Worm (Caenorhabditis elegans) whole organism, mixed stage, embryonic: ENCODE data around the gene K08F4.5.

Experiments used
- lin-13 ChIP-seq: fragments of 150-350 bp; optimal IDR thresholded peaks from 2 replicates; lab custom pipeline; 2014; ENCODE audit warnings: missing biosample characterization, missing genetic modification characterization
- mep-1 ChIP-seq: fragments of 150-350 bp; optimal IDR thresholded peaks from 2 replicates; lab custom pipeline; 2017; ENCODE audit warnings: missing biosample characterization, missing genetic modification reagents, missing genetic modification characterization, inconsistent platforms
- unc-120 ChIP-seq: sonication (generic microtip); optimal IDR thresholded peaks from 2 replicates; lab custom pipeline; 2017; ENCODE audit warnings: missing genetic modification characterization, missing compliant biosample characterization; ENCODE audit not compliant: poor library complexity, severe bottlenecking

DNA sequence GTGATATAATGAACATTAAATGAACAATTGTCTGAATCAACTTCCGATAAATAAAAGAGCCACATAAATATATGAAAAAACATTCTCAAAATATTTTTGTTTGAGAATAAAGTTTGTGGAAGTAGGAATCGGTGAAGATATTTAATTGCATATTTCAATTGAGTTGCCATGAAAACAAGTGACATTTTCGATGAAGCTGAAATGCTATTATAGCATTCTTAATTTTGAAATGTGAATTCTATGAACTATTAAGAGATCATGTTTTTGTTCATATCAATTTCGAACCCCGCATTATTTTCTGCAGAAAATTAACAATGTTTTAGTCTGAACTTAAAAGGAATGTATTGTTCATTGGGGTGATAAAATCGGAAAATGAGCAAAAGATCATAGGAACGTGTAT lies 13.5 kb downstream of the K08F4.5 start, which contains the start of gene irld-21:
- no peak for TF ChIP-seq mep-1 (tag; lab: Kevin White, UChicago)
- TF ChIP-seq unc-120 (tag; lab: Kevin White, UChicago), result no peak
- no peak for TF ChIP-seq lin-13 (tag; lab: Kevin White, UChicago)
